Comparison of ENCODE assay signal across 1 fruit fly cellular context in the genomic region with DNA sequence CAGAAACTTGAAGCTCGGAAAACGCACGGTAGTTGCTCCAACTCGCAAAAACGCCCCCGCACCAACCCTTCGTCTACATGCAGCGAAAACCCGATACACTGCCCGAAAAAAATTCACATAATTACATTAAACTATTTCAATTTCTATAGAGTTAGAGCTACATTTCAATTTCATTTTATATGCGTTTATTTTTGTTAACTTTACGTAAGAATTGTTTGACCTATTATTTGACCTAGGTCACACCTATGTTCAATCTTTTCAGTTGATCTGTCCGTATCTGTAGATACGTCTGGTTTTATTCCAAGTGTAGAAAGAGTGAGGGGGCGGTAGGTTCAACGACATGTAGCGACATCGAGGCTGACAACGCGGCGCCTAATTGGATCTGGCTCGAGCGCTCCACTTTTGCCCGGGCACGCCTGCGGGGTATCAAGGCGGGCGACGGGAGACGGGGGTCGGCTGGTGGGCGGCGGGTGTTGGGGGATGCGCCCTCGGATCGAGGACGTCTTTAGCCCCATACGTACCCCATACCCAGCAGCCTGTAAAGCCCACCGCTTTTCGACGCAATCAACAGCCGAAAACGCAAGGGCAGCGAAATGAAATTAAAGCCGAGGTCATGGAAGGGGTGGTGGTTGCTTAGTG.
A peak's percentile ranks its signal among the peaks of the same experiment; 100 is the strongest.
TF ChIP-seq lines count a peak whose summit lies in the region.

No protein-coding gene starts in this region.

TF ChIP-seq in whole organism, embryonic, 481 proteins besides CTCF, POLR2A, EP300 and RAD21 (continued from another document and continues in another):
- TF ChIP-seq Hr51 (GFP tag; optimal IDR thresholded peaks at IDR 0.05; lab: Kevin White, UChicago) (peak in 1 of 2 experiments; percentile 56), ranshi (GFP tag; IDR thresholded peaks at IDR 0.05; lab: Robert Waterston, UW) (no peak), CG10366 (GFP tag; IDR thresholded peaks at IDR 0.05; lab: Robert Waterston, UW) (peak; percentile 24; the same call in 1 of the 2 replicates), CG3847 (GFP tag; IDR thresholded peaks at IDR 0.05; lab: Robert Waterston, UW) (no peak), pan (optimal IDR thresholded peaks at IDR 0.05; lab: Kevin White, UChicago) (no peak), pan (GFP tag; optimal IDR thresholded peaks at IDR 0.05 in 1 of 2, IDR thresholded peaks at IDR 0.05 in 1 of 2) (peak in 1 of 2 experiments; percentile 57), ap (GFP tag; IDR thresholded peaks at IDR 0.05; lab: Robert Waterston, UW) (no peak), CG18599 (GFP tag; optimal IDR thresholded peaks at IDR 0.05; lab: Kevin White, UChicago) (peak; percentile 61), CG2712 (tag; optimal IDR thresholded peaks at IDR 0.05; lab: Kevin White, UChicago) (peak; percentile 15), Ets65A (GFP tag; lab: Kevin White, UChicago) (no peak), dimm (GFP tag; IDR thresholded peaks at IDR 0.05; lab: Robert Waterston, UW) (no peak), CrebB (tag; optimal IDR thresholded peaks at IDR 0.05; lab: Kevin White, UChicago) (no peak), CG9932 (GFP tag; IDR thresholded peaks at IDR 0.05; lab: Robert Waterston, UW) (no peak), Xrp1 (GFP tag; IDR thresholded peaks at IDR 0.05; lab: Robert Waterston, UW) (peak; percentile 37; the same call in 1 of the 2 replicates), Fer3 (tag; optimal IDR thresholded peaks at IDR 0.05; lab: Kevin White, UChicago) (peak; percentile 31), tx (GFP tag; optimal IDR thresholded peaks at IDR 0.05; lab: Kevin White, UChicago) (no peak), gfzf (GFP tag; optimal IDR thresholded peaks at IDR 0.05; lab: Kevin White, UChicago) (no peak), Camta (GFP tag; optimal IDR thresholded peaks at IDR 0.05; lab: Kevin White, UChicago) (peak; percentile 35), p53 (GFP tag; optimal IDR thresholded peaks at IDR 0.05; lab: Kevin White, UChicago) (no peak), CG14050 (GFP tag; IDR thresholded peaks at IDR 0.05; lab: Robert Waterston, UW) (no peak), sug (tag; optimal IDR thresholded peaks at IDR 0.05; lab: Kevin White, UChicago) (no peak), mld (GFP tag; IDR thresholded peaks at IDR 0.05; lab: Robert Waterston, UW; ENCODE audit: partially characterized antibody) (no peak), ERR (GFP tag; optimal IDR thresholded peaks at IDR 0.05; lab: Kevin White, UChicago) (no peak), psq (GFP tag; optimal IDR thresholded peaks at IDR 0.05; lab: Kevin White, UChicago) (no peak), D19B (GFP tag; optimal IDR thresholded peaks at IDR 0.05; lab: Kevin White, UChicago) (no peak), CG33557 (GFP tag; optimal IDR thresholded peaks at IDR 0.05; lab: Kevin White, UChicago) (no peak), CG31441 (GFP tag; IDR thresholded peaks at IDR 0.05; lab: Robert Waterston, UW) (0 out of 2 replicates have a peak, but pooled peaks have one; percentile 24), hkb (optimal IDR thresholded peaks at IDR 0.05; lab: Kevin White, UChicago) (no peak), hkb (GFP tag; IDR thresholded peaks at IDR 0.05; lab: Robert Waterston, UW) (peak; percentile 50; the same call in 1 of the 2 replicates), chif (GFP tag; optimal IDR thresholded peaks at IDR 0.05; lab: Kevin White, UChicago) (no peak), CG17802 (tag; optimal IDR thresholded peaks at IDR 0.05; lab: Kevin White, UChicago) (no peak), bcd (GFP tag; optimal IDR thresholded peaks at IDR 0.05; lab: Kevin White, UChicago) (peak; percentile 19), MESR4 (GFP tag; optimal IDR thresholded peaks at IDR 0.05; lab: Kevin White, UChicago) (no peak), CG17361 (GFP tag; IDR thresholded peaks at IDR 0.05; lab: Robert Waterston, UW) (0 out of 3 replicates have a peak, but pooled peaks have one; percentile 24), ATbp (GFP tag; optimal IDR thresholded peaks at IDR 0.05; lab: Kevin White, UChicago) (no peak), CG10959 (GFP tag; IDR thresholded peaks at IDR 0.05; lab: Robert Waterston, UW) (no peak), CG32772 (GFP tag; IDR thresholded peaks at IDR 0.05; lab: Robert Waterston, UW) (0 out of 2 replicates have a peak, but pooled peaks have one; percentile 16), ssp (GFP tag; IDR thresholded peaks at IDR 0.05; lab: Robert Waterston, UW) (0 out of 2 replicates have a peak, but pooled peaks have one; percentile 5), CG8089 (GFP tag; optimal IDR thresholded peaks at IDR 0.05; lab: Kevin White, UChicago) (no peak), E2f1 (GFP tag; IDR thresholded peaks at IDR 0.05; lab: Robert Waterston, UW) (no peak; the same call in 1 of the 2 replicates), CG11504 (tag; optimal IDR thresholded peaks at IDR 0.05; lab: Kevin White, UChicago) (peak; percentile 67), Dip3 (GFP tag; optimal IDR thresholded peaks at IDR 0.05; lab: Kevin White, UChicago) (peak; percentile 0), CG9797 (GFP tag; optimal IDR thresholded peaks at IDR 0.05; lab: Kevin White, UChicago) (no peak), Ada2b (GFP tag; IDR thresholded peaks at IDR 0.05; lab: Robert Waterston, UW) (peak; percentile 45; the same call in 1 of the 2 replicates), CG12659 (GFP tag; optimal IDR thresholded peaks at IDR 0.05; lab: Kevin White, UChicago) (peak; percentile 23), Oli (tag; optimal IDR thresholded peaks at IDR 0.05; lab: Kevin White, UChicago) (peak; percentile 37), gcm (GFP tag; optimal IDR thresholded peaks at IDR 0.05; lab: Kevin White, UChicago) (no peak), row (GFP tag; IDR thresholded peaks at IDR 0.05; lab: Robert Waterston, UW) (peak; percentile 63), CG11085 (GFP tag; IDR thresholded peaks at IDR 0.05; lab: Robert Waterston, UW) (no peak), CG1603 (tag; optimal IDR thresholded peaks at IDR 0.05; lab: Kevin White, UChicago) (peak; percentile 3), tgo (GFP tag; IDR thresholded peaks at IDR 0.05; lab: Robert Waterston, UW) (peak; percentile 40; the same call in 2 of the 3 replicates), bigmax (GFP tag; optimal IDR thresholded peaks at IDR 0.05; lab: Kevin White, UChicago) (no peak), CG4730 (GFP tag; IDR thresholded peaks at IDR 0.05; lab: Robert Waterston, UW) (no peak), z (GFP tag; IDR thresholded peaks at IDR 0.05; lab: Robert Waterston, UW) (no peak), cwo (GFP tag; optimal IDR thresholded peaks at IDR 0.05; lab: Kevin White, UChicago) (peak; percentile 43), CG30431 (GFP tag; optimal IDR thresholded peaks at IDR 0.05; lab: Kevin White, UChicago) (no peak), CG13775 (GFP tag; optimal IDR thresholded peaks at IDR 0.05; lab: Kevin White, UChicago) (peak; percentile 14), CG1792 (GFP tag; optimal IDR thresholded peaks at IDR 0.05; lab: Kevin White, UChicago) (no peak), Xbp1 (GFP tag; optimal IDR thresholded peaks at IDR 0.05; lab: Kevin White, UChicago) (peak; percentile 21), Fer1 (GFP tag; optimal IDR thresholded peaks at IDR 0.05; lab: Kevin White, UChicago) (peak; percentile 26), ewg (GFP tag; optimal IDR thresholded peaks at IDR 0.05; lab: Kevin White, UChicago) (no peak), pho (GFP tag; optimal IDR thresholded peaks at IDR 0.05; lab: Kevin White, UChicago) (peak; percentile 11), bsh (GFP tag; optimal IDR thresholded peaks at IDR 0.05; lab: Kevin White, UChicago) (peak in 1 of 2 experiments; percentile 12), sima (GFP tag; optimal IDR thresholded peaks at IDR 0.05; lab: Kevin White, UChicago) (no peak), fd3F (GFP tag; optimal IDR thresholded peaks at IDR 0.05; lab: Kevin White, UChicago) (no peak), H15 (GFP tag; IDR thresholded peaks at IDR 0.05; lab: Robert Waterston, UW) (no peak), CG4360 (GFP tag; IDR thresholded peaks at IDR 0.05; lab: Robert Waterston, UW) (no peak), CoRest (tag; optimal IDR thresholded peaks at IDR 0.05; lab: Kevin White, UChicago) (peak; percentile 20), Nf-YC (tag; optimal IDR thresholded peaks at IDR 0.05; lab: Kevin White, UChicago) (peak; percentile 14), dpn (GFP tag; optimal IDR thresholded peaks at IDR 0.05; lab: Kevin White, UChicago) (no peak), grau (tag; optimal IDR thresholded peaks at IDR 0.05; lab: Kevin White, UChicago) (peak; percentile 34), Ptx1 (GFP tag; IDR thresholded peaks at IDR 0.05; lab: Robert Waterston, UW) (peak; percentile 38; the same call in 1 of the 2 replicates), odd (GFP tag; optimal IDR thresholded peaks at IDR 0.05; lab: Kevin White, UChicago) (no peak), cas (GFP tag; IDR thresholded peaks at IDR 0.05; lab: Robert Waterston, UW) (no peak), Sox102F (GFP tag; optimal IDR thresholded peaks at IDR 0.05; lab: Kevin White, UChicago) (peak; percentile 25), crol (GFP tag; IDR thresholded peaks at IDR 0.05; lab: Robert Waterston, UW) (peak; percentile 62; the same call in 1 of the 2 replicates), toy (GFP tag; IDR thresholded peaks at IDR 0.05; lab: Robert Waterston, UW) (no peak), CG7839 (tag; optimal IDR thresholded peaks at IDR 0.05; lab: Kevin White, UChicago) (peak; percentile 45), lola (GFP tag; optimal IDR thresholded peaks at IDR 0.05; lab: Kevin White, UChicago) (no peak), CG10209 (GFP tag; optimal IDR thresholded peaks at IDR 0.05; lab: Kevin White, UChicago) (peak; percentile 10), lilli (GFP tag; optimal IDR thresholded peaks at IDR 0.05; lab: Kevin White, UChicago) (peak; percentile 4), HHEX (GFP tag; optimal IDR thresholded peaks at IDR 0.05; lab: Kevin White, UChicago) (no peak), bowl (GFP tag; IDR thresholded peaks at IDR 0.05; lab: Robert Waterston, UW) (no peak), CG11695 (GFP tag; IDR thresholded peaks at IDR 0.05; lab: Robert Waterston, UW) (peak; percentile 65), vvl (GFP tag; IDR thresholded peaks at IDR 0.05; lab: Robert Waterston, UW) (peak; percentile 10; the same call in 1 of the 2 replicates), NfI (GFP tag; optimal IDR thresholded peaks at IDR 0.05; lab: Kevin White, UChicago) (peak; percentile 9), CG4424 (GFP tag; optimal IDR thresholded peaks at IDR 0.05; lab: Kevin White, UChicago) (no peak), CG30403 (GFP tag; optimal IDR thresholded peaks at IDR 0.05; lab: Kevin White, UChicago) (peak; percentile 36), Pdp1 (GFP tag; optimal IDR thresholded peaks at IDR 0.05; lab: Kevin White, UChicago) (peak in 1 of 2 experiments; percentile 21), br (optimal IDR thresholded peaks at IDR 0.05; lab: Kevin White, UChicago) (no peak), CG12219 (GFP tag; optimal IDR thresholded peaks at IDR 0.05; lab: Kevin White, UChicago) (no peak), CG6765 (GFP tag; optimal IDR thresholded peaks at IDR 0.05; lab: Kevin White, UChicago) (peak; percentile 4), CG9817 (tag; optimal IDR thresholded peaks at IDR 0.05; lab: Kevin White, UChicago) (peak; percentile 4), CG18011 (GFP tag; optimal IDR thresholded peaks at IDR 0.05; lab: Kevin White, UChicago) (no peak), CG32532 (GFP tag; IDR thresholded peaks at IDR 0.05; lab: Robert Waterston, UW) (0 out of 2 replicates have a peak, but pooled peaks have one; percentile 10), eve (GFP tag; optimal IDR thresholded peaks at IDR 0.05; lab: Kevin White, UChicago) (no peak), Hr3 (GFP tag; optimal IDR thresholded peaks at IDR 0.05; lab: Kevin White, UChicago) (peak; percentile 10), corto (GFP tag; optimal IDR thresholded peaks at IDR 0.05; lab: Kevin White, UChicago) (no peak), so (GFP tag; IDR thresholded peaks at IDR 0.05; lab: Robert Waterston, UW) (no peak), Tbp (GFP tag; optimal IDR thresholded peaks at IDR 0.05; lab: Kevin White, UChicago) (no peak), Hmr (GFP tag; optimal IDR thresholded peaks at IDR 0.05; lab: Kevin White, UChicago) (peak; percentile 34), HLHmδ (GFP tag; optimal IDR thresholded peaks at IDR 0.05; lab: Kevin White, UChicago) (no peak), CG1602 (GFP tag; optimal IDR thresholded peaks at IDR 0.05; lab: Kevin White, UChicago) (no peak), CG13424 (tag; optimal IDR thresholded peaks at IDR 0.05; lab: Kevin White, UChicago) (peak; percentile 41), ara (GFP tag; IDR thresholded peaks at IDR 0.05; lab: Robert Waterston, UW) (no peak), crc (GFP tag; optimal IDR thresholded peaks at IDR 0.05; lab: Kevin White, UChicago) (no peak), CG3407 (GFP tag; optimal IDR thresholded peaks at IDR 0.05; lab: Kevin White, UChicago) (no peak), CG7556 (GFP tag; optimal IDR thresholded peaks at IDR 0.05; lab: Kevin White, UChicago) (peak; percentile 53), jigr1 (GFP tag; IDR thresholded peaks at IDR 0.05; lab: Robert Waterston, UW) (no peak), CG8924 (tag; optimal IDR thresholded peaks at IDR 0.05; lab: Kevin White, UChicago) (peak; percentile 18), CG12391 (tag; optimal IDR thresholded peaks at IDR 0.05; lab: Kevin White, UChicago) (peak; percentile 28), Hey (tag; optimal IDR thresholded peaks at IDR 0.05; lab: Kevin White, UChicago) (no peak), otp (GFP tag; IDR thresholded peaks at IDR 0.05; lab: Robert Waterston, UW) (no peak), dysf (GFP tag; IDR thresholded peaks at IDR 0.05; lab: Robert Waterston, UW) (peak; percentile 50; the same call in 1 of the 3 replicates), Usf (GFP tag; optimal IDR thresholded peaks at IDR 0.05; lab: Kevin White, UChicago) (no peak), amos (GFP tag; IDR thresholded peaks at IDR 0.05; lab: Robert Waterston, UW; ENCODE audit: partially characterized antibody) (no peak), CG32767 (GFP tag; IDR thresholded peaks at IDR 0.05; lab: Robert Waterston, UW) (no peak), sens (GFP tag; lab: Kevin White, UChicago) (peak; percentile 35), CG7745 (tag; optimal IDR thresholded peaks at IDR 0.05; lab: Kevin White, UChicago) (no peak), Hmx (GFP tag; optimal IDR thresholded peaks at IDR 0.05; lab: Kevin White, UChicago) (no peak), H2.0 (GFP tag; IDR thresholded peaks at IDR 0.05; lab: Robert Waterston, UW) (0 out of 2 replicates have a peak, but pooled peaks have one; percentile 12), Dfd (GFP tag; optimal IDR thresholded peaks at IDR 0.05; lab: Kevin White, UChicago) (no peak), org-1 (GFP tag; optimal IDR thresholded peaks at IDR 0.05; lab: Kevin White, UChicago) (peak; percentile 25), tna (GFP tag; IDR thresholded peaks at IDR 0.05; lab: Robert Waterston, UW; ENCODE audit: partially characterized antibody) (no peak), jing (GFP tag; optimal IDR thresholded peaks at IDR 0.05; lab: Kevin White, UChicago) (peak; percentile 13)
